Worm (Caenorhabditis elegans) whole organism, L4 larva: ENCODE measurements around the gene srd-4.

Source experiments
- D1046.2 ChIP-seq: fragments of 200-800 bp; sonication (Bioruptor generic); IDR thresholded peaks from 2 replicates; pipeline ENCODE4 v1.3.6; 2022; ENCODE audit warnings: missing genetic modification characterization, missing compliant biosample characterization
- R02D3.7 ChIP-seq: fragments of 150-350 bp; sonication (generic microtip); optimal IDR thresholded peaks from 3 replicates; lab custom pipeline; 2014; ENCODE audit warnings: missing biosample characterization, missing genetic modification characterization
- T26A8.4 ChIP-seq: fragments of 200-800 bp; sonication (Bioruptor generic); IDR thresholded peaks from 2 replicates; pipeline ENCODE4 v1.3.6; 2022; ENCODE audit warnings: missing genetic modification characterization, missing compliant biosample characterization
- Y48G9A.11 ChIP-seq: fragments of 200-800 bp; sonication (Bioruptor generic); IDR thresholded peaks from 2 replicates; pipeline ENCODE4 v1.3.6; 2022; ENCODE audit warnings: missing genetic modification reagents, missing genetic modification characterization, missing compliant biosample characterization
- Y5F2A.4 ChIP-seq: fragments of 200-800 bp; sonication (Bioruptor generic); optimal IDR thresholded peaks from 2 replicates; lab custom pipeline; 2018; ENCODE audit warnings: mild to moderate bottlenecking, missing genetic modification characterization, missing compliant biosample characterization
- ZK546.5 ChIP-seq, 2 experiments: sonication (generic microtip); optimal IDR thresholded peaks; 2 replicates each; lab custom pipeline; 2017; ENCODE audit warnings: missing biosample characterization in 2 of 2, missing genetic modification characterization in 2 of 2
- aha-1 ChIP-seq: fragments of 150-350 bp; peaks from one replicate; lab custom pipeline; 2014; ENCODE audit warnings: missing biosample characterization, missing genetic modification characterization
- ama-1 ChIP-seq: fragments of 150-350 bp; optimal IDR thresholded peaks from 2 replicates; lab custom pipeline; 2014; ENCODE audit warnings: inconsistent platforms, mixed read lengths
- ceh-20 ChIP-seq: fragments of 200-800 bp; sonication (Bioruptor generic); IDR thresholded peaks from 2 replicates; pipeline ENCODE4 v1.3.6; 2022; ENCODE audit warnings: missing genetic modification reagents, missing genetic modification characterization, missing compliant biosample characterization
- ceh-28 ChIP-seq: fragments of 150-350 bp; optimal IDR thresholded peaks from 2 replicates; lab custom pipeline; 2014; ENCODE audit warnings: missing biosample characterization, missing genetic modification reagents, missing genetic modification characterization
- cey-2 ChIP-seq: sonication (generic microtip); optimal IDR thresholded peaks from 3 replicates; lab custom pipeline; 2017; ENCODE audit warnings: missing genetic modification characterization, mild to moderate bottlenecking, missing compliant biosample characterization, antibody characterized with exemption, borderline replicate concordance; ENCODE audit not compliant: insufficient read depth
- daf-12 ChIP-seq: fragments of 150-350 bp; optimal IDR thresholded peaks from 2 replicates; lab custom pipeline; 2014; ENCODE audit warnings: missing biosample characterization, missing genetic modification reagents, missing genetic modification characterization
- daf-16 ChIP-seq, 3 experiments: sonication (generic microtip); optimal IDR thresholded peaks; 2 replicates each; lab custom pipeline; 2016 to 2017; ENCODE audit warnings: missing genetic modification characterization in 3 of 3, missing genetic modification reagents in 3 of 3, mild to moderate bottlenecking in 2 of 3, missing compliant biosample characterization in 2 of 3, missing biosample characterization in 1 of 3, moderate library complexity in 1 of 3
- dmd-8 ChIP-seq: fragments of 200-800 bp; sonication (Bioruptor generic); IDR thresholded peaks from 2 replicates; pipeline ENCODE4 v1.3.6; 2022; ENCODE audit warnings: missing genetic modification characterization, missing compliant biosample characterization
- dpl-1 ChIP-seq: fragments of 150-350 bp; optimal IDR thresholded peaks from 2 replicates; lab custom pipeline; 2014; ENCODE audit warnings: missing biosample characterization, missing genetic modification reagents, missing genetic modification characterization
- dve-1 ChIP-seq: sonication (generic microtip); optimal IDR thresholded peaks from 2 replicates; lab custom pipeline; 2017; ENCODE audit warnings: antibody characterized with exemption, mild to moderate bottlenecking, missing genetic modification characterization, missing compliant biosample characterization; ENCODE audit not compliant: insufficient read depth
- egl-27 ChIP-seq: sonication (generic microtip); optimal IDR thresholded peaks from 3 replicates; lab custom pipeline; 2017; ENCODE audit warnings: missing biosample characterization, missing genetic modification reagents, missing genetic modification characterization
- fos-1 ChIP-seq: fragments of 150-350 bp; optimal IDR thresholded peaks from 2 replicates; lab custom pipeline; 2014; ENCODE audit warnings: missing biosample characterization, missing genetic modification characterization
- hif-1 ChIP-seq, 2 experiments: sonication (generic microtip); optimal IDR thresholded peaks; 2 replicates each; lab custom pipeline; 2016 to 2017; ENCODE audit warnings: missing compliant biosample characterization in 2 of 2, missing genetic modification characterization in 2 of 2, missing genetic modification reagents in 2 of 2, missing genotype in 2 of 2, mild to moderate bottlenecking in 1 of 2
- hlh-11 ChIP-seq: fragments of 200-800 bp; sonication (Bioruptor generic); optimal IDR thresholded peaks from 2 replicates; lab custom pipeline; 2018; ENCODE audit warnings: mild to moderate bottlenecking, missing genetic modification characterization, missing compliant biosample characterization
- hlh-30 ChIP-seq: sonication (generic microtip); optimal IDR thresholded peaks from 2 replicates; lab custom pipeline; 2017; ENCODE audit warnings: antibody characterized with exemption, mild to moderate bottlenecking, missing genetic modification characterization, missing compliant biosample characterization; ENCODE audit not compliant: insufficient read depth
- lim-7 ChIP-seq: fragments of 200-800 bp; sonication (Bioruptor generic); IDR thresholded peaks from 2 replicates; pipeline ENCODE4 v1.3.6; 2022; ENCODE audit warnings: missing genetic modification characterization, missing compliant biosample characterization
- lin-1 ChIP-seq: fragments of 200-800 bp; sonication (Bioruptor generic); IDR thresholded peaks from 2 replicates; pipeline ENCODE4 v1.3.6; 2022; ENCODE audit warnings: missing genetic modification reagents, missing genetic modification characterization, missing compliant biosample characterization
- lin-15B ChIP-seq: fragments of 150-350 bp; sonication (generic microtip); optimal IDR thresholded peaks from 3 replicates; lab custom pipeline; 2014; ENCODE audit warnings: missing biosample characterization, missing genetic modification characterization
- lin-38 ChIP-seq: fragments of 200-800 bp; sonication (Bioruptor generic); IDR thresholded peaks from 2 replicates; pipeline ENCODE4 v1.3.6; 2022; ENCODE audit warnings: missing genetic modification reagents, missing genetic modification characterization, missing compliant biosample characterization
- lsy-2 ChIP-seq, 2 experiments: fragments of 150-350 bp in 1 of 2; sonication (generic microtip) in 1 of 2; optimal IDR thresholded peaks; 2 replicates each; lab custom pipeline; 2014 to 2017; ENCODE audit warnings: missing biosample characterization in 2 of 2, missing genetic modification characterization in 2 of 2
- madf-9 ChIP-seq: fragments of 200-800 bp; sonication (Bioruptor generic); conservative IDR thresholded peaks from 2 replicates; pipeline ENCODE4 v1.3.6; 2022; ENCODE audit warnings: missing genetic modification reagents, missing genetic modification characterization, missing compliant biosample characterization
- mdl-1 ChIP-seq, 2 experiments: fragments of 150-350 bp in 1 of 2; sonication (generic microtip) in 1 of 2; optimal IDR thresholded peaks; 2 replicates each; lab custom pipeline; 2014 to 2017; ENCODE audit warnings: missing biosample characterization in 2 of 2, missing genetic modification characterization in 2 of 2
- mep-1 ChIP-seq: fragments of 150-350 bp; sonication (generic microtip); optimal IDR thresholded peaks from 3 replicates; lab custom pipeline; 2014; ENCODE audit warnings: missing biosample characterization, missing genetic modification characterization
- mxl-3 ChIP-seq: fragments of 200-800 bp; sonication (Bioruptor generic); optimal IDR thresholded peaks from 2 replicates; lab custom pipeline; 2018; ENCODE audit warnings: mild to moderate bottlenecking, missing genetic modification characterization, missing compliant biosample characterization
- nhr-10 ChIP-seq: fragments of 150-350 bp; optimal IDR thresholded peaks from 2 replicates; lab custom pipeline; 2014; ENCODE audit warnings: missing biosample characterization, missing genetic modification characterization
- nhr-102 ChIP-seq: sonication (generic microtip); optimal IDR thresholded peaks from 2 replicates; lab custom pipeline; 2016; ENCODE audit warnings: mild to moderate bottlenecking, missing genetic modification characterization, moderate library complexity, missing compliant biosample characterization
- nhr-25 ChIP-seq: sonication (generic microtip); optimal IDR thresholded peaks from 2 replicates; lab custom pipeline; 2017; ENCODE audit warnings: missing genetic modification characterization, mild to moderate bottlenecking, missing compliant biosample characterization, antibody characterized with exemption, moderate library complexity, borderline replicate concordance; ENCODE audit not compliant: insufficient read depth
- nhr-28 ChIP-seq: fragments of 150-350 bp; optimal IDR thresholded peaks from 2 replicates; lab custom pipeline; 2014; ENCODE audit warnings: missing biosample characterization, missing genetic modification characterization
- nhr-42 ChIP-seq: fragments of 200-800 bp; sonication (Bioruptor generic); IDR thresholded peaks from 2 replicates; pipeline ENCODE4 v1.3.6; 2022; ENCODE audit warnings: missing genetic modification characterization, missing compliant biosample characterization
- nhr-48 ChIP-seq: sonication (generic microtip); optimal IDR thresholded peaks from 2 replicates; lab custom pipeline; 2016; ENCODE audit warnings: mild to moderate bottlenecking, missing genetic modification characterization, missing compliant biosample characterization
- pha-4 ChIP-seq, 2 experiments: fragments of 150-350 bp in 1 of 2; fragments of 200-800 bp in 1 of 2; sonication (Bioruptor generic) in 1 of 2; IDR thresholded peaks in 1 of 2; optimal IDR thresholded peaks in 1 of 2; 2 replicates each; pipeline versions ENCODE4 v1.3.6 to Lab custom; 2014 to 2022; ENCODE audit warnings: missing genetic modification characterization in 2 of 2, missing genetic modification reagents in 2 of 2, missing biosample characterization in 1 of 2, missing compliant biosample characterization in 1 of 2
- php-3 ChIP-seq: fragments of 200-800 bp; sonication (Bioruptor generic); IDR thresholded peaks from 2 replicates; pipeline ENCODE4 v1.3.6; 2022; ENCODE audit warnings: missing genetic modification reagents, missing genetic modification characterization, missing compliant biosample characterization
- rbr-2 ChIP-seq: sonication (generic microtip); optimal IDR thresholded peaks from 2 replicates; lab custom pipeline; 2016; ENCODE audit warnings: missing genotype, missing genetic modification characterization, missing compliant biosample characterization
- set-16 ChIP-seq: fragments of 200-800 bp; sonication (Bioruptor generic); IDR thresholded peaks from 2 replicates; pipeline ENCODE4 v1.3.6; 2022; ENCODE audit warnings: missing genetic modification reagents, missing genetic modification characterization, missing compliant biosample characterization
- skn-1 ChIP-seq: fragments of 150-350 bp; optimal IDR thresholded peaks from 2 replicates; lab custom pipeline; 2014; ENCODE audit warnings: missing biosample characterization, missing genetic modification characterization
- snpc-1.2 ChIP-seq: fragments of 200-800 bp; sonication (Bioruptor generic); IDR thresholded peaks from 2 replicates; pipeline ENCODE4 v1.3.6; 2022; ENCODE audit warnings: missing genetic modification reagents, missing genetic modification characterization, missing compliant biosample characterization
- snpc-4 ChIP-seq: fragments of 150-350 bp; optimal IDR thresholded peaks from 2 replicates; lab custom pipeline; 2014; ENCODE audit warnings: missing biosample characterization, missing genetic modification characterization
- tra-1 ChIP-seq: fragments of 200-800 bp; sonication (Bioruptor generic); IDR thresholded peaks from 2 replicates; pipeline ENCODE4 v1.3.6; 2022; ENCODE audit warnings: missing genetic modification reagents, missing genetic modification characterization, missing compliant biosample characterization
- unc-62 ChIP-seq, 3 experiments: fragments of 150-350 bp in 1 of 3; sonication (generic microtip); optimal IDR thresholded peaks in 2 of 3; peaks in 1 of 3; 1 replicate in 1 of 3; 2 replicates in 2 of 3; lab custom pipeline; 2014 to 2017; ENCODE audit warnings: missing biosample characterization in 3 of 3, missing genetic modification characterization in 3 of 3, missing genetic modification reagents in 3 of 3, missing genotype in 1 of 3
- zip-2 ChIP-seq: fragments of 150-350 bp; optimal IDR thresholded peaks from 2 replicates; lab custom pipeline; 2014; ENCODE audit warnings: missing biosample characterization, missing genetic modification characterization
- ztf-7 ChIP-seq: fragments of 150-350 bp; optimal IDR thresholded peaks from 2 replicates; lab custom pipeline; 2014; ENCODE audit warnings: missing biosample characterization, missing genetic modification characterization

srd-4 gene

DNA sequence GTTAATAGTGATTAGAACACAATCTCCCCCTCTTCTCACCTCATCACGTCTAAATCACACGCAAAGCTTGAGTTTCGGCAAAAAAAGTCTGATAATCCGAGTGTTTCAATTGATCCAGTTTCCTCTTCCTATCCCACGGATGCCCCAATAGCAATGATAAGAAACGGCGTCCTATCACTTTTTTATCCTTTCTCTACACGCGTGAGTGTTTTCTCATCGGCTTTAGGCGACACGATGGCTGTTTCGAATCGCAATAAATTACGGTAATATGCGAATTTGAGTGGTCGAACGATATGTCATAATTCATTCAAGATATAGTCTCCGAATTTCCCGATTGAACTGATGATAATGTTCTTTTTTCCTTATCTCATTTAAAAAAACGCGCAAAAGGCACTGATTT is 14.7 kb downstream of the srd-4 start:
- no peak for TF ChIP-seq Y5F2A.4 (GFP tag; lab: Kevin White, UChicago)
- TF ChIP-seq mep-1 (tag; lab: Kevin White, UChicago) = no peak
- TF ChIP-seq madf-9 (GFP tag; lab: Robert Waterston, UW) = no peak
- TF ChIP-seq lim-7 (GFP tag; lab: Robert Waterston, UW) = no peak
- no peak for TF ChIP-seq dpl-1 (GFP tag; lab: Kevin White, UChicago)
- TF ChIP-seq set-16 = no peak
- TF ChIP-seq fos-1 (tag; lab: Kevin White, UChicago) = no peak
- no peak for TF ChIP-seq tra-1 (GFP tag; lab: Robert Waterston, UW)
- no peak for TF ChIP-seq daf-12 (tag; lab: Kevin White, UChicago)
- no peak for TF ChIP-seq dmd-8
- TF ChIP-seq nhr-48 (tag; lab: Kevin White, UChicago) = peak; percentile 60
- TF ChIP-seq Y48G9A.11 (GFP tag; lab: Robert Waterston, UW) = no peak
- TF ChIP-seq ZK546.5 (tag; optimal IDR thresholded peaks at IDR 0.05; lab: Kevin White, UChicago) = no peak
- no peak for TF ChIP-seq ceh-20 (GFP tag; lab: Robert Waterston, UW)
- no peak for TF ChIP-seq nhr-102
- no peak for TF ChIP-seq dve-1 (tag; lab: Kevin White, UChicago)
- no peak for TF ChIP-seq D1046.2 (GFP tag; lab: Robert Waterston, UW)
- TF ChIP-seq ztf-7 (tag; lab: Kevin White, UChicago) = no peak
- TF ChIP-seq mxl-3 = peak; percentile 77
- no peak for TF ChIP-seq skn-1 (tag; lab: Kevin White, UChicago)
- peak; percentile 63 for TF ChIP-seq nhr-28 (tag; lab: Kevin White, UChicago)
- no peak for TF ChIP-seq nhr-10 (tag; lab: Kevin White, UChicago)
- no peak for TF ChIP-seq aha-1 (tag; lab: Kevin White, UChicago)
- TF ChIP-seq daf-16 (GFP tag; optimal IDR thresholded peaks at IDR 0.05; lab: Kevin White, UChicago) = no peak
- TF ChIP-seq daf-16 (tag; optimal IDR thresholded peaks at IDR 0.05; lab: Kevin White, UChicago) = no peak
- TF ChIP-seq mdl-1 (tag; optimal IDR thresholded peaks at IDR 0.05; lab: Kevin White, UChicago) = peak in 1 of 2 experiments; percentile 57
- TF ChIP-seq hif-1 (tag; optimal IDR thresholded peaks at IDR 0.05; lab: Kevin White, UChicago) = no peak
- no peak for TF ChIP-seq rbr-2 (tag; lab: Kevin White, UChicago)
- no peak for TF ChIP-seq cey-2 (tag; lab: Kevin White, UChicago)
- no peak for TF ChIP-seq ceh-28 (tag; lab: Kevin White, UChicago)
- TF ChIP-seq egl-27 = no peak
- no peak for TF ChIP-seq lin-38
- TF ChIP-seq pha-4 (GFP tag; IDR thresholded peaks at IDR 0.05; lab: Robert Waterston, UW) = no peak
- no peak for TF ChIP-seq pha-4 (tag; optimal IDR thresholded peaks at IDR 0.05; lab: Kevin White, UChicago)
- no peak for TF ChIP-seq nhr-25 (tag; lab: Kevin White, UChicago)
- TF ChIP-seq lin-1 = no peak
- TF ChIP-seq php-3 (GFP tag; lab: Robert Waterston, UW) = 0 out of 2 replicates have a peak, but pooled peaks have one; percentile 14
- TF ChIP-seq ama-1 (lab: Kevin White, UChicago) = no peak
- no peak for TF ChIP-seq T26A8.4 (GFP tag; lab: Robert Waterston, UW)
- TF ChIP-seq hlh-11 = peak; percentile 72
- TF ChIP-seq R02D3.7 (tag; lab: Kevin White, UChicago) = no peak
- TF ChIP-seq lsy-2 (tag; optimal IDR thresholded peaks at IDR 0.05; lab: Kevin White, UChicago) = peak in 1 of 2 experiments; percentile 4
- TF ChIP-seq lin-15B (tag; lab: Kevin White, UChicago) = no peak
- peak; percentile 34 for TF ChIP-seq hlh-30 (tag; lab: Kevin White, UChicago)
- no peak for TF ChIP-seq unc-62 (GFP tag; optimal IDR thresholded peaks at IDR 0.05 in 1 of 2; lab: Kevin White, UChicago)
- no peak for TF ChIP-seq unc-62 (tag; optimal IDR thresholded peaks at IDR 0.05; lab: Kevin White, UChicago)
- no peak for TF ChIP-seq snpc-1.2 (GFP tag; lab: Robert Waterston, UW)
- no peak for TF ChIP-seq nhr-42 (GFP tag; lab: Robert Waterston, UW)
- no peak for TF ChIP-seq zip-2 (tag; lab: Kevin White, UChicago)
- TF ChIP-seq snpc-4 (tag; lab: Kevin White, UChicago) = no peak
